Worm (Caenorhabditis elegans): ENCODE data around the gene M28.10.

M28.10 gene

ce11 chrII:10657632-10658108, 10.4 kb downstream of the M28.10 start, which contains the start of gene lact-3 (continued):
- no peak for TF ChIP-seq saeg-2 (GFP tag; IDR thresholded peaks at IDR 0.05)
- TF ChIP-seq nhr-10 (tag; optimal IDR thresholded peaks at IDR 0.05): no peak
- no peak for TF ChIP-seq lir-3 (tag; optimal IDR thresholded peaks at IDR 0.05)
- TF ChIP-seq egl-43 (GFP tag; IDR thresholded peaks at IDR 0.05): peak; percentile 41; the same call in 1 of the 2 replicates
- TF ChIP-seq hlh-30 (tag; optimal IDR thresholded peaks at IDR 0.05; ENCODE audit: insufficient read depth): no peak
- TF ChIP-seq unc-39 (tag; optimal IDR thresholded peaks at IDR 0.05): no peak
- TF ChIP-seq snpc-1.2 (GFP tag; IDR thresholded peaks at IDR 0.05): peak; percentile 15; the same call in 1 of the 2 replicates
- peak; percentile 16; the same call in 1 of the 2 replicates for TF ChIP-seq T26A8.4 (GFP tag; IDR thresholded peaks at IDR 0.05)
- no peak for TF ChIP-seq F37D6.2 (tag; optimal IDR thresholded peaks at IDR 0.05)
- TF ChIP-seq rbr-2 (tag; optimal IDR thresholded peaks at IDR 0.05): no peak
- peak; percentile 62; the same call in 1 of the 2 replicates for TF ChIP-seq tra-1 (GFP tag; IDR thresholded peaks at IDR 0.05)
- no peak for TF ChIP-seq ZK546.5 (tag; optimal IDR thresholded peaks at IDR 0.05)
- TF ChIP-seq lin-38 (GFP tag; IDR thresholded peaks at IDR 0.05): peak; percentile 69
- no peak for TF ChIP-seq ZK337.2 (GFP tag; IDR thresholded peaks at IDR 0.05)
- TF ChIP-seq fkh-10 (GFP tag; optimal IDR thresholded peaks at IDR 0.05): no peak
- no peak for TF ChIP-seq ceh-62 (tag; optimal IDR thresholded peaks at IDR 0.05)
- no peak for TF ChIP-seq D1046.2 (GFP tag; IDR thresholded peaks at IDR 0.05)
- TF ChIP-seq zfp-3 (GFP tag; conservative IDR thresholded peaks at IDR 0.05): no peak
- no peak for TF ChIP-seq Y105C5A.15 (GFP tag; IDR thresholded peaks at IDR 0.05)
- TF ChIP-seq zip-2 (tag; optimal IDR thresholded peaks at IDR 0.05): no peak
- TF ChIP-seq hmg-1.1 (GFP tag; IDR thresholded peaks at IDR 0.05): no peak
- no peak for TF ChIP-seq hif-1 (tag; optimal IDR thresholded peaks at IDR 0.05)
- peak; percentile 17; the same call in 1 of the 2 replicates for TF ChIP-seq set-16 (GFP tag; IDR thresholded peaks at IDR 0.05)
- TF ChIP-seq ceh-20 (GFP tag; IDR thresholded peaks at IDR 0.05): no peak
- TF ChIP-seq dmd-8 (GFP tag; IDR thresholded peaks at IDR 0.05): no peak
- no peak for TF ChIP-seq nhr-237 (tag; optimal IDR thresholded peaks at IDR 0.05)
- TF ChIP-seq mdl-1 (tag; optimal IDR thresholded peaks at IDR 0.05): no peak
- peak; percentile 25 for TF ChIP-seq mxl-3 (GFP tag; optimal IDR thresholded peaks at IDR 0.05)
- no peak for TF ChIP-seq cey-2 (tag; optimal IDR thresholded peaks at IDR 0.05; ENCODE audit: borderline replicate concordance, insufficient read depth)
- 0 out of 2 replicates have a peak, but pooled peaks have one; percentile 29 for TF ChIP-seq ctbp-1 (GFP tag; IDR thresholded peaks at IDR 0.05)
- no peak for TF ChIP-seq daf-8 (GFP tag; IDR thresholded peaks at IDR 0.05)
- no peak for TF ChIP-seq egl-27 (tag; optimal IDR thresholded peaks at IDR 0.05)
- TF ChIP-seq nhr-25 (tag; optimal IDR thresholded peaks at IDR 0.05; ENCODE audit: borderline replicate concordance, insufficient read depth): no peak
- TF ChIP-seq Y5F2A.4 (GFP tag; optimal IDR thresholded peaks at IDR 0.05): peak; percentile 20
- TF ChIP-seq daf-12 (tag; optimal IDR thresholded peaks at IDR 0.05): no peak
- TF ChIP-seq tag-97 (GFP tag; IDR thresholded peaks at IDR 0.05): no peak
- peak; percentile 50; the same call in 1 of the 2 replicates for TF ChIP-seq lim-7 (GFP tag; IDR thresholded peaks at IDR 0.05)
- no peak for TF ChIP-seq F44E2.7 (GFP tag; IDR thresholded peaks at IDR 0.05)
- TF ChIP-seq nhr-6 (tag; optimal IDR thresholded peaks at IDR 0.05): no peak
- no peak for TF ChIP-seq mep-1 (tag; optimal IDR thresholded peaks at IDR 0.05)
- no peak for TF ChIP-seq pha-4 (GFP tag; IDR thresholded peaks at IDR 0.05)
- no peak for TF ChIP-seq pha-4 (tag; optimal IDR thresholded peaks at IDR 0.05)
- no peak for TF ChIP-seq lin-29 (GFP tag; IDR thresholded peaks at IDR 0.05)
- peak; percentile 44 for TF ChIP-seq dmd-6 (GFP tag; IDR thresholded peaks at IDR 0.05)
- no peak for TF ChIP-seq R02D3.7 (tag; optimal IDR thresholded peaks at IDR 0.05)
- no peak for TF ChIP-seq lin-15B (tag; optimal IDR thresholded peaks at IDR 0.05)
- TF ChIP-seq madf-9 (GFP tag; conservative IDR thresholded peaks at IDR 0.05): no peak
- TF ChIP-seq spr-3 (GFP tag; optimal IDR thresholded peaks at IDR 0.05): no peak
- TF ChIP-seq snpc-4 (tag; optimal IDR thresholded peaks at IDR 0.05): no peak
- TF ChIP-seq gei-8 (GFP tag; optimal IDR thresholded peaks at IDR 0.05): no peak
- peak; percentile 41 for TF ChIP-seq nhr-111 (GFP tag; optimal IDR thresholded peaks at IDR 0.05)
